Fruit fly (Drosophila melanogaster): ENCODE measurements around the gene Dh44.

DNA sequence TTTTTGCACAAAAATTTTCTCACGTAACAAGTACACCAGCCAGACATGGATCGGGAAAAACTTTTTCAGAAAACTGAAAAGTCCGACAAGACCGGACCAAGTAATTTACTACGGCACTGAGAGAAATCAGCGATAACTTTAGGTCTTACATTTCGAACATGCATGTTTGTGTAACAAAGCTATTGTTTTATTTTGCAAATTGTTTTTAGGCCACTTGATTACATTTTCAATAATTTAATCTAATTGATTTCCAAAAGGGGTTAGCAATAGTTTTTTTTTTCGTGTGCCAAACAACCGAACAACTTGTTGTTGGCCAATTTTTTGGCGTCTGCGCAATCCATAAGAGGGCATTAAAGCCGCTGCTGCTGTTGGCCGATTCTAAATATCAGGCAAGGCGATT, 24.9 kb upstream of the Dh44 start:
- TF ChIP-seq Hr4 (GFP tag; optimal IDR thresholded peaks at IDR 0.05) (peak; percentile 91), CG32006 (GFP tag; optimal IDR thresholded peaks at IDR 0.05) (peak; percentile 88), dsx (GFP tag; optimal IDR thresholded peaks at IDR 0.05; ENCODE audit: poor library complexity, severe bottlenecking) (peak; percentile 3), acj6 (GFP tag; optimal IDR thresholded peaks at IDR 0.05) (peak; percentile 84), fkh (GFP tag; optimal IDR thresholded peaks at IDR 0.05) (no peak), CG16779 (tag; optimal IDR thresholded peaks at IDR 0.05) (peak; percentile 68), Eip75B (GFP tag; optimal IDR thresholded peaks at IDR 0.05) (peak; percentile 87), Hr38 (GFP tag; optimal IDR thresholded peaks at IDR 0.05) (no peak), Sox15 (GFP tag; optimal IDR thresholded peaks at IDR 0.05) (peak; percentile 64), CG6854 (GFP tag; optimal IDR thresholded peaks at IDR 0.05) (peak; percentile 66), CG11294 (GFP tag; IDR thresholded peaks at IDR 0.05) (peak; percentile 89)
